Fruit fly (Drosophila melanogaster): ENCODE data around the gene Chsy.

Chsy gene

dm6 chrX:15623809-15624208 lies 30.5 kb upstream of the Chsy start:
- no peak for TF ChIP-seq CG9139 (GFP tag; optimal IDR thresholded peaks at IDR 0.05)
- TF ChIP-seq CG6854 (GFP tag; optimal IDR thresholded peaks at IDR 0.05), result no peak
- no peak for TF ChIP-seq cyc (GFP tag; optimal IDR thresholded peaks at IDR 0.05)
- no peak for TF ChIP-seq Hr38 (GFP tag; optimal IDR thresholded peaks at IDR 0.05)
- TF ChIP-seq OdsH (GFP tag; optimal IDR thresholded peaks at IDR 0.05), result no peak
- no peak for TF ChIP-seq Sox102F (GFP tag; optimal IDR thresholded peaks at IDR 0.05)
- no peak for TF ChIP-seq CG1621 (tag; optimal IDR thresholded peaks at IDR 0.05)
- TF ChIP-seq Met (GFP tag; optimal IDR thresholded peaks at IDR 0.05), result no peak
- no peak for TF ChIP-seq CG10669 (GFP tag; optimal IDR thresholded peaks at IDR 0.05)
- no peak for TF ChIP-seq eg (GFP tag; IDR thresholded peaks at IDR 0.05)
- TF ChIP-seq dsx (GFP tag; optimal IDR thresholded peaks at IDR 0.05; ENCODE audit: poor library complexity, severe bottlenecking), result no peak
- TF ChIP-seq ss (GFP tag; optimal IDR thresholded peaks at IDR 0.05), result no peak
- no peak for TF ChIP-seq CG3032 (tag; optimal IDR thresholded peaks at IDR 0.05)

dm6 chrX:15622970-15623402 lies 29.7 kb upstream of the Chsy start:
- TF ChIP-seq Lpt (GFP tag; optimal IDR thresholded peaks at IDR 0.05) (peak; percentile 77), Ets21C (GFP tag; optimal IDR thresholded peaks at IDR 0.05) (peak; percentile 74), topi (GFP tag; optimal IDR thresholded peaks at IDR 0.05) (peak; percentile 82), Met (GFP tag; optimal IDR thresholded peaks at IDR 0.05) (peak; percentile 88), Eip93F (GFP tag; optimal IDR thresholded peaks at IDR 0.05) (peak; percentile 75), CG6792 (GFP tag; optimal IDR thresholded peaks at IDR 0.05) (peak; percentile 87), CG6808 (GFP tag; optimal IDR thresholded peaks at IDR 0.05) (peak; percentile 73), CG8119 (GFP tag; IDR thresholded peaks at IDR 0.05) (peak; percentile 88), CG10631 (GFP tag; optimal IDR thresholded peaks at IDR 0.05) (peak; percentile 70), CG32006 (GFP tag; optimal IDR thresholded peaks at IDR 0.05) (peak; percentile 89), Hr38 (GFP tag; optimal IDR thresholded peaks at IDR 0.05) (peak; percentile 2), achi (GFP tag; optimal IDR thresholded peaks at IDR 0.05) (peak; percentile 76), svp (GFP tag) (peak; percentile 95), Sox15 (GFP tag; optimal IDR thresholded peaks at IDR 0.05) (peak; percentile 75), CG9139 (GFP tag; optimal IDR thresholded peaks at IDR 0.05) (peak; percentile 67), Hr39 (GFP tag; optimal IDR thresholded peaks at IDR 0.05) (peak; percentile 89), CG34406 (GFP tag; optimal IDR thresholded peaks at IDR 0.05) (peak; percentile 78), fd59A (GFP tag; optimal IDR thresholded peaks at IDR 0.05) (peak; percentile 57), CG6854 (GFP tag; optimal IDR thresholded peaks at IDR 0.05) (peak; percentile 61), CG4318 (GFP tag; optimal IDR thresholded peaks at IDR 0.05) (peak; percentile 80), fd85E (GFP tag; optimal IDR thresholded peaks at IDR 0.05) (no peak), CG3919 (GFP tag; optimal IDR thresholded peaks at IDR 0.05) (peak; percentile 81), CG7368 (GFP tag; optimal IDR thresholded peaks at IDR 0.05) (peak; percentile 76), Sox14 (GFP tag; optimal IDR thresholded peaks at IDR 0.05) (peak; percentile 77), Sox102F (GFP tag; optimal IDR thresholded peaks at IDR 0.05) (peak; percentile 82), Hr4 (GFP tag; optimal IDR thresholded peaks at IDR 0.05) (peak; percentile 82), salr (GFP tag; optimal IDR thresholded peaks at IDR 0.05) (peak; percentile 47 to 59), eg (GFP tag; IDR thresholded peaks at IDR 0.05) (peak; percentile 94), CG11902 (GFP tag; optimal IDR thresholded peaks at IDR 0.05) (peak; percentile 65), cyc (GFP tag; optimal IDR thresholded peaks at IDR 0.05) (peak; percentile 87), CG6276 (GFP tag; optimal IDR thresholded peaks at IDR 0.05) (peak; percentile 78), fkh (GFP tag; optimal IDR thresholded peaks at IDR 0.05) (peak; percentile 17), CG15336 (GFP tag; IDR thresholded peaks at IDR 0.05) (peak; percentile 91), esn (GFP tag; optimal IDR thresholded peaks at IDR 0.05) (peak; percentile 86), spab (GFP tag; optimal IDR thresholded peaks at IDR 0.05) (peak; percentile 64), Eip78C (GFP tag) (peak; percentile 96), acj6 (GFP tag; optimal IDR thresholded peaks at IDR 0.05) (peak; percentile 75), net (GFP tag; optimal IDR thresholded peaks at IDR 0.05) (peak; percentile 75), CG6163 (GFP tag; IDR thresholded peaks at IDR 0.05) (peak; percentile 94), Eip75B (GFP tag; optimal IDR thresholded peaks at IDR 0.05) (peak; percentile 85), CG1621 (tag; optimal IDR thresholded peaks at IDR 0.05) (peak; percentile 33), CG16779 (tag; optimal IDR thresholded peaks at IDR 0.05) (peak; percentile 74), vri (GFP tag; optimal IDR thresholded peaks at IDR 0.05) (peak; percentile 78), Gug (GFP tag; IDR thresholded peaks at IDR 0.05) (peak; percentile 83), CG3032 (tag; optimal IDR thresholded peaks at IDR 0.05) (peak; percentile 67)

Measured in whole organism, prepupa.